Worm (Caenorhabditis elegans) whole organism, mixed stage, embryonic: ENCODE data around the gene W02D7.12.

Experiments
- bed-3 ChIP-seq: fragments of 200-800 bp; sonication (Bioruptor generic); optimal IDR thresholded peaks from 3 replicates; lab custom pipeline; 2018; ENCODE audit warnings: mild to moderate bottlenecking, missing genetic modification characterization, moderate library complexity, missing compliant biosample characterization
- blmp-1 ChIP-seq: fragments of 150-350 bp; optimal IDR thresholded peaks from 2 replicates; lab custom pipeline; 2014; ENCODE audit warnings: missing biosample characterization, missing genetic modification characterization
- ceh-39 ChIP-seq: fragments of 150-350 bp; optimal IDR thresholded peaks from 2 replicates; lab custom pipeline; 2014; ENCODE audit warnings: missing biosample characterization, missing genetic modification characterization
- ceh-43 ChIP-seq: fragments of 200-800 bp; sonication (Bioruptor generic); optimal IDR thresholded peaks from 2 replicates; lab custom pipeline; 2018; ENCODE audit warnings: mild to moderate bottlenecking, missing genetic modification characterization, moderate library complexity, missing compliant biosample characterization
- ces-1 ChIP-seq: fragments of 150-350 bp; optimal IDR thresholded peaks from 2 replicates; lab custom pipeline; 2014; ENCODE audit warnings: missing biosample characterization, missing genetic modification reagents, missing genetic modification characterization
- cnd-1 ChIP-seq: fragments of 200-800 bp; sonication (Bioruptor generic); optimal IDR thresholded peaks from 2 replicates; lab custom pipeline; 2018; ENCODE audit warnings: mild to moderate bottlenecking, missing genetic modification characterization, missing compliant biosample characterization
- drap-1 ChIP-seq: fragments of 200-800 bp; sonication (Bioruptor generic); optimal IDR thresholded peaks from 3 replicates; lab custom pipeline; 2018; ENCODE audit warnings: mild to moderate bottlenecking, missing genetic modification characterization, missing compliant biosample characterization
- elt-1 ChIP-seq: sonication (generic microtip); optimal IDR thresholded peaks from 2 replicates; lab custom pipeline; 2017; ENCODE audit warnings: missing genetic modification characterization, mild to moderate bottlenecking, missing compliant biosample characterization, antibody characterized with exemption, moderate library complexity, borderline replicate concordance; ENCODE audit not compliant: insufficient read depth
- elt-3 ChIP-seq: fragments of 150-350 bp; optimal IDR thresholded peaks from 2 replicates; lab custom pipeline; 2014; ENCODE audit warnings: missing biosample characterization, missing genetic modification characterization
- flh-1 ChIP-seq: fragments of 200-800 bp; sonication (Bioruptor generic); optimal IDR thresholded peaks from 2 replicates; lab custom pipeline; 2018; ENCODE audit warnings: mild to moderate bottlenecking, missing genetic modification characterization, moderate library complexity, missing compliant biosample characterization
- ham-2 ChIP-seq: fragments of 200-800 bp; sonication (Bioruptor generic); optimal IDR thresholded peaks from 2 replicates; lab custom pipeline; 2018; ENCODE audit warnings: mild to moderate bottlenecking, missing genetic modification characterization, missing compliant biosample characterization
- hlh-1 ChIP-seq: fragments of 150-350 bp; optimal IDR thresholded peaks from 2 replicates; lab custom pipeline; 2014; ENCODE audit warnings: missing biosample characterization, missing genetic modification reagents, missing genetic modification characterization
- lin-13 ChIP-seq: fragments of 150-350 bp; optimal IDR thresholded peaks from 2 replicates; lab custom pipeline; 2014; ENCODE audit warnings: missing biosample characterization, missing genetic modification characterization
- lin-32 ChIP-seq: fragments of 200-800 bp; sonication (Bioruptor generic); optimal IDR thresholded peaks from 2 replicates; lab custom pipeline; 2018; ENCODE audit warnings: mild to moderate bottlenecking, missing genetic modification characterization, missing compliant biosample characterization
- lsy-2 ChIP-seq: fragments of 150-350 bp; optimal IDR thresholded peaks from 2 replicates; lab custom pipeline; 2014; ENCODE audit warnings: missing biosample characterization, missing genetic modification characterization
- mep-1 ChIP-seq: fragments of 150-350 bp; optimal IDR thresholded peaks from 2 replicates; lab custom pipeline; 2017; ENCODE audit warnings: missing biosample characterization, missing genetic modification reagents, missing genetic modification characterization, inconsistent platforms
- mls-2 ChIP-seq: sonication (generic microtip); optimal IDR thresholded peaks from 2 replicates; lab custom pipeline; 2016; ENCODE audit warnings: mild to moderate bottlenecking, missing genetic modification characterization, moderate library complexity, missing compliant biosample characterization
- nhr-12 ChIP-seq: fragments of 150-350 bp; optimal IDR thresholded peaks from 2 replicates; lab custom pipeline; 2014; ENCODE audit warnings: missing biosample characterization, missing genetic modification characterization
- nhr-2 ChIP-seq: fragments of 150-350 bp; optimal IDR thresholded peaks from 2 replicates; lab custom pipeline; 2014; ENCODE audit warnings: missing biosample characterization, missing genetic modification characterization
- nhr-237 ChIP-seq: fragments of 150-350 bp; optimal IDR thresholded peaks from 2 replicates; lab custom pipeline; 2014; ENCODE audit warnings: missing biosample characterization, missing genetic modification characterization
- nhr-28 ChIP-seq: fragments of 150-350 bp; optimal IDR thresholded peaks from 2 replicates; lab custom pipeline; 2014; ENCODE audit warnings: missing biosample characterization, missing genetic modification characterization
- nhr-76 ChIP-seq: sonication (generic microtip); optimal IDR thresholded peaks from 2 replicates; lab custom pipeline; 2017; ENCODE audit warnings: missing biosample characterization, missing genetic modification characterization
- sem-2 ChIP-seq: fragments of 200-800 bp; sonication (Bioruptor generic); optimal IDR thresholded peaks from 2 replicates; lab custom pipeline; 2018; ENCODE audit warnings: mild to moderate bottlenecking, missing genetic modification characterization, missing compliant biosample characterization
- snpc-4 ChIP-seq: fragments of 150-350 bp; optimal IDR thresholded peaks from 2 replicates; lab custom pipeline; 2014; ENCODE audit warnings: missing biosample characterization, missing genetic modification characterization
- unc-120 ChIP-seq: sonication (generic microtip); optimal IDR thresholded peaks from 2 replicates; lab custom pipeline; 2017; ENCODE audit warnings: missing genetic modification characterization, missing compliant biosample characterization; ENCODE audit not compliant: poor library complexity, severe bottlenecking
- unc-39 ChIP-seq: fragments of 150-350 bp; optimal IDR thresholded peaks from 2 replicates; lab custom pipeline; 2014; ENCODE audit warnings: missing biosample characterization, missing genetic modification characterization
- unc-62 ChIP-seq: fragments of 150-350 bp; optimal IDR thresholded peaks from 2 replicates; lab custom pipeline; 2014; ENCODE audit warnings: missing biosample characterization, missing genetic modification reagents, missing genetic modification characterization
- ztf-11 ChIP-seq: fragments of 150-350 bp; optimal IDR thresholded peaks from 2 replicates; lab custom pipeline; 2014; ENCODE audit warnings: missing biosample characterization, missing genetic modification characterization

Gene W02D7.12

DNA sequence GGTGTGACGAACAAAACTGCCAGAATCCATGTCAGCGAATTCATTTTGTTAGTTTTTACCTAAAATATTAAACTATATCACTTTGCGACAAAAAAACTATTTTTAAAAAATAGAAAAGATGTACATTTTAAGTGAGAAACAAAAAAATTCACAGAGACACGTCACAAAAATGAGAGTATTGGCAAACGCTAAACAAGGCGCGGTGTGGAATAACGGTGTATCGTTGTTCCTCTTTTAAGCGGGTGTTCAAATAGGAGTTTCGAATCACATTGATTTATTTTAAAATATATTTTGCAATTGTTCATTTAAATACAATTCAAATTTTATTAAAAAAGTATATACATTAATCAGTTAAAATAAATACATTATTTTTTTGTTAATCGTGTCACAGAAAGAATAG lies 8.8 kb upstream of the W02D7.12 start, which contains the start of gene sel-9:
TSS of gene sel-9 (minus strand) at position 59 of the 400 bp plus-strand sequence.
- TF ChIP-seq lsy-2 (peak; percentile 15), nhr-237 (peak; percentile 35), ceh-39 (tag; lab: Kevin White, UChicago) (no peak), hlh-1 (tag; lab: Kevin White, UChicago) (no peak), mep-1 (peak; percentile 39), unc-120 (tag; lab: Kevin White, UChicago) (peak; percentile 5), nhr-12 (tag; lab: Kevin White, UChicago) (no peak)

DNA sequence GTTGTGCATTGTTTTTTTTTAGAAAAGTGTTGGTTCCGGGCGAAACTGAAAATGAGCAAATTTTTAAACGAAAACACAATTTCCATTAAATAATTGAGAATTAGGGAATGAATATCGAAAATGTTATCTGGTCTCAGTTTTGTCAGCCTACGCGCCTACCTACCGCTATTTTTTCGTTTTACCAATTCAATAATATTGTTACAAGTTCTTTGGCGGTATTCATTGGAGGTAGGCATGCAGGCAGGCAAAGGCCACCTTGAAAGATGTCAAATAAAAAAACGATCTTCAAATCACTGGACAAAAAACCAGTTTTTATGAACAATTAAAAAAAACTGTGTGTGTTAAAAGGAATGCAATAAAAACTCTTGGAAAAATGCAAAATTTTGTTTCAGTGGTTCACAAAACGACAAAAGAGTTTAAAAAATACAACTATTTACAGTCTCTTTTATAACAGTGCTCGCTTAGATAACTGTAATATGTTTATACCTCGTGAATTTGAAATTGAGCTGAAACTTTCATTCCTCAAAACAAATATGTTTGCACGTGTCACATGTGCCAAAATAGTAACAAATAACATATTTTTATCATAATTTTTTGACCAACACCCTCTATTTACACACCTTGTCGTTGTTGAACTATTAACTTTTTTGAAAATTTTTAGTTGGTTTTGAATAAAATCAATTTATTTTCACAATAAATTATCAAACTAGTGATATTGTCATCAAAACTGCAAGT lies 6.7 kb upstream of the W02D7.12 start, which contains the start of gene W02D7.11:
TSS of gene W02D7.11 (minus strand) at position 51 of the 735 bp plus-strand sequence.
- no peak for TF ChIP-seq unc-39
- TF ChIP-seq sem-2, result no peak
- no peak for TF ChIP-seq ces-1 (GFP tag; lab: Kevin White, UChicago)

DNA sequence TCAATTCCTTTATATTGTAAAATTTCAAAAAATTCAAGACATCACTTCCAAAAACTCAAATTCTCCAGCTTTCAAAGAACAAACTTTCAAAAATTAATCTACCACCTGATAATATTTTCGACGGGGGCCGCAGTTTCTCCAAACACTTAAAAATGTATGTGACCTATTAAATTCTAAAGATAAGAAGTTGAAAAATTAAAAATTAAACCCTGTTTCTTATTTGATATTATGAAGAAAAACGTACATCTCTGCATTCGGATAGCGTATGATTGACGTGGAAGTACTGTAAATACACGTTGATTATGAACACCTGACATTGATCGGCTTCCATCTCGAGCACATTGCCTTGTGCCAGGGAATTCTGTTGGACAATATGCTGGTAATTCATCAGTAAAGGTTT lies 5.4 kb upstream of the W02D7.12 start:
- TF ChIP-seq nhr-28 (tag; lab: Kevin White, UChicago), result no peak

- no peak for TF ChIP-seq nhr-76 (tag; lab: Kevin White, UChicago)
- no peak for TF ChIP-seq elt-1 (tag; lab: Kevin White, UChicago)
- TF ChIP-seq drap-1 (GFP tag; lab: Kevin White, UChicago), result no peak
- TF ChIP-seq cnd-1, result no peak
- no peak for TF ChIP-seq flh-1 (GFP tag; lab: Kevin White, UChicago)
- no peak for TF ChIP-seq mep-1
- TF ChIP-seq blmp-1 (tag; lab: Kevin White, UChicago), result no peak
- no peak for TF ChIP-seq ces-1 (GFP tag; lab: Kevin White, UChicago)
- TF ChIP-seq nhr-28 (tag; lab: Kevin White, UChicago), result no peak
- TF ChIP-seq lin-13, result no peak
- no peak for TF ChIP-seq ceh-43 (GFP tag; lab: Kevin White, UChicago)
- no peak for TF ChIP-seq unc-120 (tag; lab: Kevin White, UChicago)
- no peak for TF ChIP-seq bed-3 (GFP tag; lab: Kevin White, UChicago)
- TF ChIP-seq lin-32 (GFP tag; lab: Kevin White, UChicago), result no peak
- TF ChIP-seq mls-2 (tag; lab: Kevin White, UChicago), result no peak
- no peak for TF ChIP-seq unc-62 (GFP tag; lab: Kevin White, UChicago)
Measured at ce11 chrV:8306366-8306765, 4.9 kb upstream of the W02D7.12 start, which contains the start of gene W02D7.8. W02D7.8 (minus strand) TSS chrV:8306466.

DNA sequence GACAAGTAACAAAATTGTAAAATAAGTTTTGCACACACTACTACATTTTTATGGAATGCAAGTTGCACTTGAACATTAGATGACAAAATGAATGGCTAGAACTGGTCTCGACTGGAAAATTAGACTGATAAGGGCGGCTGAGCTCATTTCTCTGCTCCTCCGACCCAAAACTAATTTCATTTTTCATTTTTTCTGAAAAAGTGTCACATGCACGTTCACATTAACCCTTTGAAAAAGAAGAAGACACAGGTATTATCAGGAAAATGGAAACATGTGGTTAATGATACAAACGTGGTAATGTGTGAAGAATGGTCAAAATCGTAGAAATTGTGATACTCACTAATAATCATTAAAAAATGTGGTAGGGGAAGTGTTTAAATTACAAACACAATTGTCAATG lies 4.3 kb upstream of the W02D7.12 start:
- TF ChIP-seq ham-2 (no peak), cnd-1 (no peak), bed-3 (GFP tag; lab: Kevin White, UChicago) (no peak), nhr-2 (no peak), lin-32 (GFP tag; lab: Kevin White, UChicago) (no peak), flh-1 (GFP tag; lab: Kevin White, UChicago) (no peak), ces-1 (GFP tag; lab: Kevin White, UChicago) (no peak), snpc-4 (tag; lab: Kevin White, UChicago) (no peak), elt-3 (tag; lab: Kevin White, UChicago) (no peak)
- TF ChIP-seq, all 35 proteins: peak for 0

DNA sequence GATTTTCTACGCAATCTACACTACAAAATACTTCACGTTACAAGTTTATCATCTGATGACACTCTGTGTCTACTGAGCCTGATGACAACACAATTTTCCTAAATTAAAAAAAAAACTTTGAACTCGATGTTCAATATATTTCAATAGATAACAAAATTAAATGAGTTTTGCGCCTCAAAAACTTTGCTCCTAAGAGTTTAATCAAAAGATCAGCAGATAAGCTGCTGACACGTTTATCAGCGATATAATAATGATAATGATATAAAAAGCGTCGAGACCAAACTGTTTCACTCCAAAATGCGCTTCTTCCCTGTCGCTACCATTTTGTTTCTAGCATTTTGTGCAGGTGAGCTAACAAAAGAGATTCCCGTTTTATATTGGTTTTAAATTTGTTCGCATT lies 3.6 kb upstream of the W02D7.12 start, which contains the start of gene clec-218:
TSS of gene clec-218 (plus strand) at position 262 of the 400 bp plus-strand sequence.
- TF ChIP-seq ztf-11 (tag; lab: Kevin White, UChicago) (no peak), nhr-76 (tag; lab: Kevin White, UChicago) (no peak), ces-1 (GFP tag; lab: Kevin White, UChicago) (no peak), snpc-4 (tag; lab: Kevin White, UChicago) (no peak), flh-1 (GFP tag; lab: Kevin White, UChicago) (no peak)
